Fruit fly (Drosophila melanogaster): ENCODE data around the gene CG43163.

dm6 chr3L:8514768-8515167 is 7.8 kb upstream of the CG43163 start, which contains the start of gene CG6683:
- TF ChIP-seq D1 (tag; optimal IDR thresholded peaks at IDR 0.05) (no peak), gl (tag; optimal IDR thresholded peaks at IDR 0.05) (no peak), Snoo (tag; optimal IDR thresholded peaks at IDR 0.05) (no peak), EcR (GFP tag; optimal IDR thresholded peaks at IDR 0.05) (no peak), CG9948 (tag; optimal IDR thresholded peaks at IDR 0.05) (no peak)

Data from whole organism, pupa.